Worm (Caenorhabditis elegans): Measurements from ENCODE around the gene F44E5.4.

DNA sequence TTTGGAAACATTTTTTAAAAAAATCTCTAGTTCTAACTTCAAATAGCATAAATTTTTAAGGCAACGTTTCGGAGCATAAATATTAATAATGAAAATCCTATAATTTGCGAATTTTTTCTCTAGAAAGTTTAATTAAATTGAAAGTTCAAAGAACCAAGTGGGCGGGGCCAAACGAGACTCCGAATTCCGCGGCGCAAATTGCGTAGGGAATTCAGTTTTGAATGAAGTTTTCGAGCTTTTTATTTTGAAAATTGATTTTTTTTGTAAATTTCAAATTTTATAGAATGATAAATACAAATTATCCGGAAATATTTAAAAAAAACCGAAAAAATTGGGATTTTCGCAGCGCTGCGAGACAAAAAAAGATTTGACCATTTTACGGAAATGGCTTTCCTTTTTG is 38.3 kb downstream of the F44E5.4 start:
- TF ChIP-seq ceh-24 (tag; optimal IDR thresholded peaks at IDR 0.05), result no peak
- TF ChIP-seq ceh-9 (tag; optimal IDR thresholded peaks at IDR 0.05), result no peak
- TF ChIP-seq sox-2 (GFP tag; IDR thresholded peaks at IDR 0.05), result no peak
- no peak for TF ChIP-seq pha-4 (tag; optimal IDR thresholded peaks at IDR 0.05)
- TF ChIP-seq pag-3 (tag; optimal IDR thresholded peaks at IDR 0.05; ENCODE audit: borderline replicate concordance), result no peak
- no peak for TF ChIP-seq hlh-6 (tag; optimal IDR thresholded peaks at IDR 0.05)
- no peak for TF ChIP-seq ref-2 (tag; optimal IDR thresholded peaks at IDR 0.05)
- TF ChIP-seq nfya-1 (tag; optimal IDR thresholded peaks at IDR 0.05), result no peak
- TF ChIP-seq ceh-30 (tag; optimal IDR thresholded peaks at IDR 0.05), result no peak
